Fruit fly (Drosophila melanogaster): ENCODE measurements around the gene CG13907.

Gene CG13907

dm6 chr3L:917225-917624 is 35.4 kb upstream of the CG13907 start (continued):
- TF ChIP-seq Jarid2 (GFP tag; optimal IDR thresholded peaks at IDR 0.05) (no peak), nau (GFP tag; optimal IDR thresholded peaks at IDR 0.05) (no peak), Fer1 (GFP tag; optimal IDR thresholded peaks at IDR 0.05) (peak; percentile 66), CG34422 (GFP tag; IDR thresholded peaks at IDR 0.05) (no peak), lbe (GFP tag; optimal IDR thresholded peaks at IDR 0.05) (no peak), CG8290 (GFP tag; optimal IDR thresholded peaks at IDR 0.05) (no peak), CG8290 (tag; optimal IDR thresholded peaks at IDR 0.05) (no peak), Bgb (GFP tag; IDR thresholded peaks at IDR 0.05; ENCODE audit: partially characterized antibody) (no peak), stc (GFP tag; IDR thresholded peaks at IDR 0.05) (0 out of 2 replicates have a peak, but pooled peaks have one; percentile 23), CG11723 (GFP tag; optimal IDR thresholded peaks at IDR 0.05) (no peak), CG7963 (GFP tag; IDR thresholded peaks at IDR 0.05; ENCODE audit: partially characterized antibody) (no peak), HLHmδ (GFP tag; optimal IDR thresholded peaks at IDR 0.05) (no peak), sc (optimal IDR thresholded peaks at IDR 0.05) (no peak), sc (GFP tag; optimal IDR thresholded peaks at IDR 0.05) (no peak), caup (GFP tag; optimal IDR thresholded peaks at IDR 0.05; ENCODE audit: severe bottlenecking) (peak; percentile 53), Bdp1 (GFP tag; optimal IDR thresholded peaks at IDR 0.05) (no peak), Dp (GFP tag; optimal IDR thresholded peaks at IDR 0.05) (no peak), amos (GFP tag; IDR thresholded peaks at IDR 0.05; ENCODE audit: partially characterized antibody) (no peak), lola (GFP tag; optimal IDR thresholded peaks at IDR 0.05) (no peak), odd (GFP tag; optimal IDR thresholded peaks at IDR 0.05) (no peak), sens-2 (GFP tag; IDR thresholded peaks at IDR 0.05) (no peak), Gsc (GFP tag; IDR thresholded peaks at IDR 0.05) (no peak), CG10565 (GFP tag; optimal IDR thresholded peaks at IDR 0.05) (no peak), CG10979 (tag; optimal IDR thresholded peaks at IDR 0.05) (no peak), Adf1 (GFP tag; IDR thresholded peaks at IDR 0.05) (0 out of 2 replicates have a peak, but pooled peaks have one; percentile 20), al (GFP tag; IDR thresholded peaks at IDR 0.05) (no peak), Side (GFP tag; optimal IDR thresholded peaks at IDR 0.05) (no peak), Dip3 (GFP tag; optimal IDR thresholded peaks at IDR 0.05) (no peak), jigr1 (GFP tag; IDR thresholded peaks at IDR 0.05) (no peak), CG7928 (GFP tag; optimal IDR thresholded peaks at IDR 0.05) (no peak), zfh1 (GFP tag; IDR thresholded peaks at IDR 0.05) (0 out of 3 replicates have a peak, but pooled peaks have one; percentile 14), CG17829 (tag; optimal IDR thresholded peaks at IDR 0.05) (peak; percentile 35), zen2 (GFP tag; IDR thresholded peaks at IDR 0.05; ENCODE audit: partially characterized antibody) (no peak), seq (GFP tag; IDR thresholded peaks at IDR 0.05) (no peak), gsb (GFP tag; IDR thresholded peaks at IDR 0.05) (no peak), repo (GFP tag; optimal IDR thresholded peaks at IDR 0.05) (no peak), croc (GFP tag; conservative IDR thresholded peaks at IDR 0.05) (0 out of 3 replicates have a peak, but pooled peaks have one; percentile 15), Scr (GFP tag; IDR thresholded peaks at IDR 0.05; ENCODE audit: partially characterized antibody) (no peak), fd96Cb (tag; optimal IDR thresholded peaks at IDR 0.05) (peak; percentile 6), dati (GFP tag; IDR thresholded peaks at IDR 0.05) (no peak), Sox100B (GFP tag; optimal IDR thresholded peaks at IDR 0.05) (no peak), twi (tag; optimal IDR thresholded peaks at IDR 0.05) (no peak), pros (GFP tag; optimal IDR thresholded peaks at IDR 0.05) (no peak), CG10209 (GFP tag; optimal IDR thresholded peaks at IDR 0.05) (no peak), Bteb2 (GFP tag; optimal IDR thresholded peaks at IDR 0.05) (no peak), HHEX (GFP tag; optimal IDR thresholded peaks at IDR 0.05) (peak; percentile 1), slou (GFP tag; optimal IDR thresholded peaks at IDR 0.05) (no peak), chm (GFP tag; IDR thresholded peaks at IDR 0.05) (no peak), sr (GFP tag; IDR thresholded peaks at IDR 0.05) (no peak), Awh (GFP tag; IDR thresholded peaks at IDR 0.05) (no peak), Eip74EF (GFP tag; optimal IDR thresholded peaks at IDR 0.05) (no peak)
